Worm (Caenorhabditis elegans): ENCODE data around the gene K11H12.9.

K11H12.9 gene

ce11 chrIV:654526-655440 lies 5.3 kb downstream of the K11H12.9 start, which contains the start of the genes rpl-15 and K11H12.8:
Gene rpl-15 (minus strand): TSS chrIV:654576.
Gene K11H12.8 (plus strand): TSS chrIV:655390.
- peak; percentile 93 for TF ChIP-seq unc-62 (GFP tag; optimal IDR thresholded peaks at IDR 0.05)
- peak; percentile 76 for TF ChIP-seq sem-2 (GFP tag; optimal IDR thresholded peaks at IDR 0.05)
- TF ChIP-seq ceh-83 (GFP tag; optimal IDR thresholded peaks at IDR 0.05): peak; percentile 93
- peak; percentile 86 for TF ChIP-seq mab-5 (tag; optimal IDR thresholded peaks at IDR 0.05)
- no peak for TF ChIP-seq nhr-76 (tag; optimal IDR thresholded peaks at IDR 0.05)
- peak; percentile 75 for TF ChIP-seq lin-32 (GFP tag; optimal IDR thresholded peaks at IDR 0.05)
- TF ChIP-seq zip-8 (tag; optimal IDR thresholded peaks at IDR 0.05): no peak
- TF ChIP-seq elt-1 (tag; optimal IDR thresholded peaks at IDR 0.05; ENCODE audit: borderline replicate concordance, insufficient read depth): peak; percentile 74
- TF ChIP-seq ceh-43 (GFP tag; optimal IDR thresholded peaks at IDR 0.05): peak; percentile 93
- peak; percentile 100 for TF ChIP-seq pha-4 (tag; optimal IDR thresholded peaks at IDR 0.05)
- TF ChIP-seq mep-1 (tag; optimal IDR thresholded peaks at IDR 0.05): peak; percentile 100
- TF ChIP-seq ztf-11 (tag; optimal IDR thresholded peaks at IDR 0.05): peak; percentile 92
- peak; percentile 78 for TF ChIP-seq nhr-28 (tag; optimal IDR thresholded peaks at IDR 0.05)
- peak; percentile 83 for TF ChIP-seq elt-3 (tag; optimal IDR thresholded peaks at IDR 0.05)
- peak; percentile 97 for TF ChIP-seq M03D4.4 (tag; optimal IDR thresholded peaks at IDR 0.05)
- peak; percentile 96 for TF ChIP-seq ceh-39 (tag; optimal IDR thresholded peaks at IDR 0.05)
- TF ChIP-seq blmp-1 (tag; optimal IDR thresholded peaks at IDR 0.05): peak; percentile 38
- peak; percentile 62 for TF ChIP-seq unc-39 (tag; optimal IDR thresholded peaks at IDR 0.05)
- peak; percentile 85 for TF ChIP-seq ces-1 (GFP tag; optimal IDR thresholded peaks at IDR 0.05)
- peak; percentile 94 for TF ChIP-seq unc-120 (tag; optimal IDR thresholded peaks at IDR 0.05; ENCODE audit: poor library complexity, severe bottlenecking)
- TF ChIP-seq drap-1 (GFP tag; optimal IDR thresholded peaks at IDR 0.05): peak; percentile 92
- TF ChIP-seq mls-2 (tag; optimal IDR thresholded peaks at IDR 0.05): peak; percentile 95
- TF ChIP-seq sptf-1 (tag; optimal IDR thresholded peaks at IDR 0.05): peak; percentile 98
- peak; percentile 76 for TF ChIP-seq nhr-12 (tag; optimal IDR thresholded peaks at IDR 0.05)
- TF ChIP-seq tbx-8 (GFP tag; optimal IDR thresholded peaks at IDR 0.05): peak; percentile 94
- peak; percentile 99 for TF ChIP-seq nhr-237 (tag; optimal IDR thresholded peaks at IDR 0.05)
- TF ChIP-seq nhr-2 (tag; optimal IDR thresholded peaks at IDR 0.05): peak; percentile 62
- TF ChIP-seq cnd-1 (tag; optimal IDR thresholded peaks at IDR 0.05): peak; percentile 96
- TF ChIP-seq bed-3 (GFP tag; optimal IDR thresholded peaks at IDR 0.05): peak; percentile 73
- TF ChIP-seq ham-2 (GFP tag; optimal IDR thresholded peaks at IDR 0.05): peak; percentile 88
- TF ChIP-seq hlh-1 (tag; optimal IDR thresholded peaks at IDR 0.05): peak; percentile 90
- TF ChIP-seq flh-1 (GFP tag; optimal IDR thresholded peaks at IDR 0.05): peak; percentile 62
- peak; percentile 100 for TF ChIP-seq lsy-2 (tag; optimal IDR thresholded peaks at IDR 0.05)
- no peak for TF ChIP-seq snpc-4 (tag; optimal IDR thresholded peaks at IDR 0.05)
- peak; percentile 100 for TF ChIP-seq lin-13 (tag; optimal IDR thresholded peaks at IDR 0.05)

DNA sequence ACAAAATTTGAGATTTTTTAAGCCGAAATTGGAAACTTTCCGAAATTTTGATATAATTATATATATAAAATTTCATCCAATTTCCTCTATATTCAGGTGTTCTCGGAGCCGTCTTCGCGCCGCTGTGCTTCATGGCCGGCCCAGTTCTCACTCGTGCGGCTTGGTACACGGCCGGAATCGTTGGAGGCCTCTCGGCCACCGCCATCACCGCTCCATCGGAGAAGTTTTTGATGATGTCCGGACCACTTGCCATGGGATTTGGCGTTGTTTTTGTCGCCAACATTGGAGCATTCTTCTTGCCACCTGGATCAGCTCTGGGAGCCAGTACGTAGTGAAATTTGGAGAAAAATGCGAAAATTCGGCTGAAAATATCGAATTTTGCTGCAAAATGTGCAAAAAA lies 7.6 kb downstream of the K11H12.9 start:
- TF ChIP-seq unc-120 (tag; optimal IDR thresholded peaks at IDR 0.05; ENCODE audit: poor library complexity, severe bottlenecking) (no peak), mab-5 (tag; optimal IDR thresholded peaks at IDR 0.05) (no peak)

DNA sequence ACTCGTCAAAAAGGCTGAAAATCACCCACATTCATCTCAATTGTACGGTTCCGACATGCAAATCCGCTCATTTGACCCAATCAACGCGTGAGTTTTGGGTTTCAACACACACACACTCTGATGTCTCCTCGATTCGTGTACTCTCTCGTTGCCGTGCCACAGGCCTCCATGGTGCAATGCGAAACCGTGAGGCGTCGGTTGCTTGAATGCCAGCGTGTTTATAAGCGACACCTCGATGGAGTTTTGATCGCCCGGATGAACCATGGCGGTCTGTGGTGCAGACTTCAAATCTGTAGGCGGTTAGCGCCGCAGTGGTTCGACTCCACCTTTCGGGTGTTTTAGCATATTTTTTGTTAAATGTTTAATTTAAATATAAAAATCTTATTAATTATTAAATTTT lies 8.5 kb downstream of the K11H12.9 start:
- TF ChIP-seq pha-4 (tag; optimal IDR thresholded peaks at IDR 0.05) (peak; percentile 24), lin-13 (tag; optimal IDR thresholded peaks at IDR 0.05) (peak; percentile 35), blmp-1 (tag; optimal IDR thresholded peaks at IDR 0.05) (no peak), ces-1 (GFP tag; optimal IDR thresholded peaks at IDR 0.05) (no peak), mep-1 (tag; optimal IDR thresholded peaks at IDR 0.05) (peak; percentile 9), tbx-8 (GFP tag; optimal IDR thresholded peaks at IDR 0.05) (no peak), unc-120 (tag; optimal IDR thresholded peaks at IDR 0.05; ENCODE audit: poor library complexity, severe bottlenecking) (no peak), nhr-12 (tag; optimal IDR thresholded peaks at IDR 0.05) (no peak), cnd-1 (tag; optimal IDR thresholded peaks at IDR 0.05) (peak; percentile 9), zip-8 (tag; optimal IDR thresholded peaks at IDR 0.05) (no peak), unc-39 (tag; optimal IDR thresholded peaks at IDR 0.05) (no peak), ceh-83 (GFP tag; optimal IDR thresholded peaks at IDR 0.05) (no peak), lin-32 (GFP tag; optimal IDR thresholded peaks at IDR 0.05) (no peak), M03D4.4 (tag; optimal IDR thresholded peaks at IDR 0.05) (no peak), snpc-4 (tag; optimal IDR thresholded peaks at IDR 0.05) (no peak), flh-1 (GFP tag; optimal IDR thresholded peaks at IDR 0.05) (no peak), nhr-2 (tag; optimal IDR thresholded peaks at IDR 0.05) (peak; percentile 5), hlh-1 (tag; optimal IDR thresholded peaks at IDR 0.05) (no peak), nhr-76 (tag; optimal IDR thresholded peaks at IDR 0.05) (no peak), nhr-237 (tag; optimal IDR thresholded peaks at IDR 0.05) (no peak)
